Fruit fly (Drosophila melanogaster) whole organism, embryonic: Measurements from ENCODE around the gene CG3224.

ENCODE experiments used
- CG13123 ChIP-seq: fragments of 200-800 bp; sonication (Bioruptor generic); optimal IDR thresholded peaks from 2 replicates; lab custom pipeline; 2016; ENCODE audit warnings: missing biosample characterization, missing genetic modification characterization
- CG15514 ChIP-seq: fragments of 200-800 bp; sonication (Bioruptor generic); optimal IDR thresholded peaks from 3 replicates; lab custom pipeline; 2017; ENCODE audit warnings: missing biosample characterization, missing genetic modification characterization, mild to moderate bottlenecking, moderate library complexity, missing genetic modification reagents
- CG1603 ChIP-seq: fragments of 200-800 bp; sonication (Bioruptor generic); optimal IDR thresholded peaks from 2 replicates; lab custom pipeline; 2019; ENCODE audit warnings: missing biosample characterization, mild to moderate bottlenecking, missing genetic modification characterization, moderate library complexity
- CG17385 ChIP-seq: fragments of 200-800 bp; sonication (Bioruptor generic); optimal IDR thresholded peaks from 3 replicates; lab custom pipeline; 2018; ENCODE audit warnings: missing biosample characterization, mild to moderate bottlenecking, missing genetic modification characterization
- CG17568 ChIP-seq: fragments of 200-800 bp; sonication (Bioruptor generic); optimal IDR thresholded peaks from 2 replicates; lab custom pipeline; 2018; ENCODE audit warnings: missing biosample characterization, mild to moderate bottlenecking, missing genetic modification characterization, moderate library complexity
- CG17802 ChIP-seq: fragments of 200-800 bp; sonication (Bioruptor generic); optimal IDR thresholded peaks from 2 replicates; lab custom pipeline; 2018; ENCODE audit warnings: missing biosample characterization, mild to moderate bottlenecking, missing genetic modification characterization, moderate library complexity
- CG17829 ChIP-seq: fragments of 200-800 bp; optimal IDR thresholded peaks from 2 replicates; lab custom pipeline; 2019; ENCODE audit warnings: missing biosample characterization, mild to moderate bottlenecking, missing genetic modification characterization, moderate library complexity
- CG2129 ChIP-seq: fragments of 200-800 bp; sonication (Bioruptor generic); IDR thresholded peaks from 2 replicates; pipeline ENCODE4 v1.3.6; 2022; ENCODE audit warnings: missing biosample characterization, missing genetic modification characterization; ENCODE audit not compliant: partially characterized antibody
- CG30403 ChIP-seq: fragments of 200-800 bp; sonication (Bioruptor generic); optimal IDR thresholded peaks from 3 replicates; lab custom pipeline; 2016; ENCODE audit warnings: missing biosample characterization, missing genetic modification characterization
- CG31388 ChIP-seq: fragments of 200-800 bp; sonication (Bioruptor generic); optimal IDR thresholded peaks from 2 replicates; lab custom pipeline; 2016; ENCODE audit warnings: missing biosample characterization, missing genetic modification characterization
- CG3995 ChIP-seq: fragments of 200-800 bp; sonication (Bioruptor generic); optimal IDR thresholded peaks from 3 replicates; lab custom pipeline; 2016; ENCODE audit warnings: missing biosample characterization, missing genetic modification characterization
- CG4328 ChIP-seq: fragments of 200-800 bp; sonication (Bioruptor generic); optimal IDR thresholded peaks from 3 replicates; lab custom pipeline; 2017; ENCODE audit warnings: missing biosample characterization, missing genetic modification reagents, missing genetic modification characterization
- CG43689 ChIP-seq: fragments of 200-800 bp; sonication (Bioruptor generic); IDR thresholded peaks from 2 replicates; pipeline ENCODE4 v1.3.6; 2022; ENCODE audit warnings: missing biosample characterization, missing genetic modification characterization
- CG6654 ChIP-seq: fragments of 200-800 bp; sonication (Bioruptor generic); optimal IDR thresholded peaks from 2 replicates; lab custom pipeline; 2017; ENCODE audit warnings: missing biosample characterization, mild to moderate bottlenecking, missing genetic modification characterization
- CoRest ChIP-seq: fragments of 200-800 bp; sonication (Bioruptor generic); optimal IDR thresholded peaks from 3 replicates; lab custom pipeline; 2018; ENCODE audit warnings: missing biosample characterization, mild to moderate bottlenecking, missing genetic modification characterization, moderate library complexity
- D19A ChIP-seq: fragments of 200-800 bp; optimal IDR thresholded peaks from 3 replicates; lab custom pipeline; 2019; ENCODE audit warnings: missing biosample characterization, mild to moderate bottlenecking, missing genetic modification characterization, moderate library complexity
- Deaf1 ChIP-seq: fragments of 200-800 bp; optimal IDR thresholded peaks from 3 replicates; lab custom pipeline; 2019; ENCODE audit warnings: missing biosample characterization, mild to moderate bottlenecking, missing genetic modification characterization, moderate library complexity
- Dfd ChIP-seq, 2 experiments: fragments of >200 bp; optimal IDR thresholded peaks; 2 replicates each; lab custom pipeline; 2017; ENCODE audit warnings: missing biosample characterization in 2 of 2, missing genetic modification characterization in 2 of 2
- Dref ChIP-seq: fragments of 200-800 bp; sonication (Bioruptor generic); IDR thresholded peaks from 2 replicates; pipeline ENCODE4 v1.3.6; 2022; ENCODE audit warnings: missing biosample characterization, missing genetic modification characterization
- Ets65A ChIP-seq: fragments of 200-800 bp; sonication (Bioruptor generic); peaks from one replicate; lab custom pipeline; 2016; ENCODE audit warnings: missing biosample characterization, missing genetic modification characterization
- HLH4C ChIP-seq: fragments of 200-800 bp; sonication (Bioruptor generic); IDR thresholded peaks from 3 replicates; pipeline ENCODE4 v1.3.6; 2022; ENCODE audit warnings: missing biosample characterization, missing genetic modification characterization; ENCODE audit not compliant: partially characterized antibody
- HLH54F ChIP-seq: fragments of 200-800 bp; sonication (Bioruptor generic); optimal IDR thresholded peaks from 3 replicates; lab custom pipeline; 2016; ENCODE audit warnings: missing biosample characterization, missing genetic modification characterization
- Hand ChIP-seq: fragments of 200-800 bp; sonication (Bioruptor generic); optimal IDR thresholded peaks from 2 replicates; lab custom pipeline; 2017; ENCODE audit warnings: mild to moderate bottlenecking, missing biosample characterization, missing genetic modification reagents, missing genetic modification characterization
- Hmr ChIP-seq: fragments of 200-800 bp; sonication (Bioruptor generic); optimal IDR thresholded peaks from 3 replicates; lab custom pipeline; 2017; ENCODE audit warnings: mild to moderate bottlenecking, missing biosample characterization, missing genetic modification reagents, missing genetic modification characterization
- Hr51 ChIP-seq, 2 experiments: fragments of 200-800 bp; sonication (Bioruptor generic); optimal IDR thresholded peaks; 2 replicates in 1 of 2; 3 replicates in 1 of 2; lab custom pipeline; 2016 to 2018; ENCODE audit warnings: missing biosample characterization in 2 of 2, missing genetic modification characterization in 2 of 2, mild to moderate bottlenecking in 1 of 2, moderate library complexity in 1 of 2
- Hsf ChIP-seq: fragments of 200-800 bp; sonication (Bioruptor generic); optimal IDR thresholded peaks from 3 replicates; lab custom pipeline; 2016; ENCODE audit warnings: missing biosample characterization, missing genetic modification characterization
- Kr ChIP-seq: fragments of 200-800 bp; sonication (Bioruptor generic); optimal IDR thresholded peaks from 2 replicates; lab custom pipeline; 2017; ENCODE audit warnings: missing biosample characterization, mild to moderate bottlenecking, missing genetic modification characterization
- NFAT ChIP-seq: fragments of 200-800 bp; sonication (Bioruptor generic); IDR thresholded peaks from 2 replicates; pipeline ENCODE4 v1.3.6; 2022; ENCODE audit warnings: missing biosample characterization, missing genetic modification characterization
- Poxn ChIP-seq: fragments of 200-800 bp; sonication (Bioruptor generic); IDR thresholded peaks from 2 replicates; pipeline ENCODE4 v1.3.6; 2022; ENCODE audit warnings: missing biosample characterization, missing genetic modification characterization
- ato ChIP-seq: fragments of 200-800 bp; sonication (Bioruptor generic); IDR thresholded peaks from 2 replicates; pipeline ENCODE4 v1.3.6; 2022; ENCODE audit warnings: missing biosample characterization, missing genetic modification characterization; ENCODE audit not compliant: partially characterized antibody
- bab2 ChIP-seq: fragments of 200-800 bp; sonication (Bioruptor generic); optimal IDR thresholded peaks from 2 replicates; lab custom pipeline; 2016; ENCODE audit warnings: missing biosample characterization, missing genetic modification characterization
- bbx ChIP-seq: fragments of 200-800 bp; sonication (Bioruptor generic); IDR thresholded peaks from 2 replicates; pipeline ENCODE4 v1.3.6; 2022; ENCODE audit warnings: missing biosample characterization, missing genetic modification characterization; ENCODE audit not compliant: partially characterized antibody
- bigmax ChIP-seq: fragments of 200-800 bp; sonication (Bioruptor generic); optimal IDR thresholded peaks from 2 replicates; lab custom pipeline; 2018; ENCODE audit warnings: missing biosample characterization, mild to moderate bottlenecking, missing genetic modification characterization
- cad ChIP-seq: fragments of >200 bp; optimal IDR thresholded peaks from 2 replicates; lab custom pipeline; 2017; ENCODE audit warnings: missing biosample characterization, missing genetic modification characterization
- crp ChIP-seq, 2 experiments: fragments of 200-800 bp; sonication (Bioruptor generic); optimal IDR thresholded peaks; 2 replicates in 1 of 2; 3 replicates in 1 of 2; lab custom pipeline; 2017; ENCODE audit warnings: missing biosample characterization in 2 of 2, missing genetic modification characterization in 2 of 2, mild to moderate bottlenecking in 1 of 2, moderate library complexity in 1 of 2
- disco-r ChIP-seq: fragments of 200-800 bp; sonication (Bioruptor generic); optimal IDR thresholded peaks from 2 replicates; lab custom pipeline; 2016; ENCODE audit warnings: missing biosample characterization, missing genetic modification characterization
- fd96Cb ChIP-seq: fragments of 200-800 bp; sonication (Bioruptor generic); optimal IDR thresholded peaks from 2 replicates; lab custom pipeline; 2018; ENCODE audit warnings: missing biosample characterization, mild to moderate bottlenecking, missing genetic modification characterization, moderate library complexity
- gcm ChIP-seq: fragments of 200-800 bp; sonication (Bioruptor generic); optimal IDR thresholded peaks from 2 replicates; lab custom pipeline; 2019; ENCODE audit warnings: missing biosample characterization, mild to moderate bottlenecking, missing genetic modification characterization, moderate library complexity
- h ChIP-seq: fragments of >200 bp; optimal IDR thresholded peaks from 2 replicates; lab custom pipeline; 2017
- ham ChIP-seq: fragments of 200-800 bp; sonication (Bioruptor generic); IDR thresholded peaks from 2 replicates; pipeline ENCODE4 v1.3.6; 2022; ENCODE audit warnings: missing biosample characterization, missing genetic modification characterization
- pan ChIP-seq, 4 experiments: fragments of >200 bp in 3 of 4; fragments of 200-800 bp in 1 of 4; sonication (Bioruptor generic) in 1 of 4; optimal IDR thresholded peaks in 3 of 4; IDR thresholded peaks in 1 of 4; 2 replicates each; pipeline versions ENCODE4 v1.3.6 to Lab custom; 2017 to 2022; ENCODE audit warnings: missing biosample characterization in 2 of 4, missing genetic modification characterization in 2 of 4, mixed read lengths in 1 of 4
- pnt ChIP-seq: fragments of 200-800 bp; sonication (Bioruptor generic); optimal IDR thresholded peaks from 3 replicates; lab custom pipeline; 2016; ENCODE audit warnings: missing biosample characterization, missing genetic modification characterization
- ranshi ChIP-seq: fragments of 200-800 bp; sonication (Bioruptor generic); IDR thresholded peaks from 2 replicates; pipeline ENCODE4 v1.3.6; 2022; ENCODE audit warnings: missing biosample characterization, missing genetic modification characterization
- sima ChIP-seq: fragments of 200-800 bp; sonication (Bioruptor generic); optimal IDR thresholded peaks from 2 replicates; lab custom pipeline; 2016; ENCODE audit warnings: missing biosample characterization, missing genetic modification characterization
- sna ChIP-seq: fragments of 200-800 bp; sonication (Bioruptor generic); IDR thresholded peaks from 2 replicates; pipeline ENCODE4 v1.3.6; 2022; ENCODE audit warnings: missing biosample characterization, missing genetic modification characterization; ENCODE audit not compliant: partially characterized antibody
- tx ChIP-seq: fragments of 200-800 bp; sonication (Bioruptor generic); optimal IDR thresholded peaks from 2 replicates; lab custom pipeline; 2016; ENCODE audit warnings: missing biosample characterization, missing genetic modification characterization
- unc-4 ChIP-seq: fragments of 200-800 bp; sonication (Bioruptor generic); IDR thresholded peaks from 2 replicates; pipeline ENCODE4 v1.3.6; 2022; ENCODE audit warnings: missing biosample characterization, missing genetic modification characterization; ENCODE audit not compliant: partially characterized antibody
- z ChIP-seq: fragments of 200-800 bp; sonication (Bioruptor generic); IDR thresholded peaks from 3 replicates; pipeline ENCODE4 v1.3.6; 2022; ENCODE audit warnings: missing biosample characterization, missing genetic modification characterization

The CG3224 gene

DNA sequence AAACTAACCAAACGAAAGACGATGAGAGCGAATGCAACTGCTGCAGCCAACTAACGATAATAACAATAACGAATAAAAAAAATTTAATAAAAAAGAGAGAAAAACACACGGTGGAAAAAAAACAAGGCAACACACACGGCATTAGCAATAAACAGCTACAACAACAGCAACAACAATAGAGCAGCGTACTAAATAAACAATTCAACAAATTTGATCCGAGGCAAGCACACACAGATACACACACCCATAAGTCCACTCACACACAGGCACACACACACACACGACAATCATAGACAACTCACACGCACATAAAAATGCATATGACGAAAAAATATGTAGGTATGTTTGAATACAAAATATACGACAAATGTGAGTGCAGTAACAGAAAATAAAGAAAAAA, 41.3 kb upstream of the CG3224 start (continued):
- no peak for TF ChIP-seq Dfd (GFP tag; optimal IDR thresholded peaks at IDR 0.05; lab: Kevin White, UChicago)
- TF ChIP-seq, all 482 proteins: peak for 12

DNA sequence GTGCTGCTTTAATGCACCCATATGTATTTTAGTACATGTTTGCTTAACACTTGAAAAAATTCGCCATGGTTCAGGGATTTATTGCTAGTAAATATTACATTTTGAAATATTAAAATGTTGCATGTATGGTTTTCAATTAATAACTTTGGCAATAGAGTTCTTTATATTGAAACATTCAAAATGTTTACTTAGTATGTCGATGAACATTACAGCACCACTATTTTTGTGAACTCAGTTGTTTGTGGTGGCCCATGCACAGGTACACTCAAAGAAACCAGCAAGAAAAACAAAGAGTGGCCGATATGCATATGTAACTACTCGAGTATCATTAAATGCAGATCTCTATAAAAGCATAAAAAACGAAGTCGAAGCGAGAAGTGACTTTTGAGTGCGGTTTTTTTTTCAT, 40.8 kb upstream of the CG3224 start:
- TF ChIP-seq h (lab: Kevin White, UChicago) = no peak
- TF ChIP-seq bigmax (GFP tag; lab: Kevin White, UChicago) = no peak
- TF ChIP-seq Hand (GFP tag; lab: Kevin White, UChicago) = no peak
- TF ChIP-seq z = no peak
- peak; percentile 81 for TF ChIP-seq fd96Cb (tag; lab: Kevin White, UChicago)
- TF ChIP-seq CG15514 (GFP tag; lab: Kevin White, UChicago) = peak; percentile 17
- TF ChIP-seq HLH54F (GFP tag; lab: Kevin White, UChicago) = no peak
- peak; percentile 65 for TF ChIP-seq CG17385 (GFP tag; lab: Kevin White, UChicago)
- TF ChIP-seq CG17802 = peak; percentile 23
- peak; percentile 4 for TF ChIP-seq Deaf1 (tag; lab: Kevin White, UChicago)
- TF ChIP-seq NFAT (GFP tag; lab: Robert Waterston, UW) = no peak
- TF ChIP-seq CG17568 (GFP tag; lab: Kevin White, UChicago) = no peak
- TF ChIP-seq D19A = peak; percentile 65
- peak; percentile 36 for TF ChIP-seq CG4328
- no peak for TF ChIP-seq bbx
- peak; percentile 65 for TF ChIP-seq bab2 (GFP tag; lab: Kevin White, UChicago)
- TF ChIP-seq CG2129 (GFP tag; lab: Robert Waterston, UW) = no peak
- no peak for TF ChIP-seq cad
- no peak for TF ChIP-seq Poxn
- TF ChIP-seq tx (GFP tag; lab: Kevin White, UChicago) = peak; percentile 4
- peak; percentile 68 for TF ChIP-seq CG30403 (GFP tag; lab: Kevin White, UChicago)
- TF ChIP-seq CG31388 (GFP tag; lab: Kevin White, UChicago) = no peak
- no peak for TF ChIP-seq sna (GFP tag; lab: Robert Waterston, UW)
- TF ChIP-seq CG17829 (tag; lab: Kevin White, UChicago) = peak; percentile 69
- TF ChIP-seq crp (GFP tag; optimal IDR thresholded peaks at IDR 0.05; lab: Kevin White, UChicago) = peak in 1 of 2 experiments; percentile 19
- no peak for TF ChIP-seq ham (GFP tag; lab: Robert Waterston, UW)
- peak; percentile 54 for TF ChIP-seq Hsf (GFP tag; lab: Kevin White, UChicago)
- TF ChIP-seq pnt (GFP tag; lab: Kevin White, UChicago) = peak; percentile 23
- no peak for TF ChIP-seq pan (optimal IDR thresholded peaks at IDR 0.05; lab: Kevin White, UChicago)
- TF ChIP-seq pan (GFP tag; optimal IDR thresholded peaks at IDR 0.05 in 1 of 2, IDR thresholded peaks at IDR 0.05 in 1 of 2) = peak in 1 of 2 experiments; percentile 73
- peak in 1 of 2 experiments; percentile 83 for TF ChIP-seq Hr51 (GFP tag; optimal IDR thresholded peaks at IDR 0.05; lab: Kevin White, UChicago)
- TF ChIP-seq sima (GFP tag; lab: Kevin White, UChicago) = no peak
- TF ChIP-seq CG13123 (GFP tag; lab: Kevin White, UChicago) = peak; percentile 7
- TF ChIP-seq Hmr (GFP tag; lab: Kevin White, UChicago) = peak; percentile 16
- TF ChIP-seq CG43689 = 0 out of 2 replicates have a peak, but pooled peaks have one; percentile 15
- TF ChIP-seq CG1603 (tag; lab: Kevin White, UChicago) = peak; percentile 64
- TF ChIP-seq HLH4C (GFP tag; lab: Robert Waterston, UW) = no peak
- TF ChIP-seq CoRest = peak; percentile 79
- no peak for TF ChIP-seq Dref
- peak; percentile 88 for TF ChIP-seq Ets65A
- no peak for TF ChIP-seq CG6654
- no peak for TF ChIP-seq CG3995
- no peak for TF ChIP-seq Kr (GFP tag; lab: Kevin White, UChicago)
- TF ChIP-seq ranshi (GFP tag; lab: Robert Waterston, UW) = no peak
- TF ChIP-seq unc-4 (GFP tag; lab: Robert Waterston, UW) = no peak
- no peak for TF ChIP-seq disco-r (GFP tag; lab: Kevin White, UChicago)
- no peak for TF ChIP-seq ato (GFP tag; lab: Robert Waterston, UW)
- peak; percentile 76 for TF ChIP-seq gcm (GFP tag; lab: Kevin White, UChicago)
